Worm (Caenorhabditis elegans): ENCODE measurements around the gene F41E6.8.

DNA sequence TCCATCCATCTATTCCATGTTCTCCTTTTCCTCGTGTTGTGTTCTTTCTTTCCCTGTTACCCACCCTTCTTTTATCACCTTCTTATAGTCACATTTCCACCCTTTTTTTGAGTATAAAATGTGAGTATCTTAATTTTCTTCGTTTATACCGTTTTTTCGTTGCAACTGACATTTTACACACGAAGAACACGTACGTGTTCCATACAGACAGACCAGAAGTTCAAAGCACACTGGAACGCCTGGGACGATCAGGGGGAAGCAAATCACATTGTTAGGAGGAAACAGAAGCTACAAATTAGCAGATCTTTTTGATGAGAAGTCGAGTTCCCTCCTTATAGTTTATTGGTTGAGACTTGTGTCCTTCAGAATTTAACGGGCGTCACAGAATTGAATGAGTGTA lies 14.4 kb upstream of the F41E6.8 start:
- TF ChIP-seq pqm-1 (tag; optimal IDR thresholded peaks at IDR 0.05) (no peak), unc-62 (GFP tag; optimal IDR thresholded peaks at IDR 0.05) (no peak), ama-1 (optimal IDR thresholded peaks at IDR 0.05) (no peak), pha-4 (tag; optimal IDR thresholded peaks at IDR 0.05) (no peak), ceh-82 (tag; optimal IDR thresholded peaks at IDR 0.05) (no peak)
